Worm (Caenorhabditis elegans) whole organism, L2 larva: ENCODE results near the gene W09G10.9.
"Not testable (repeated sequence)": the region's sequence is repeated elsewhere in the genome, so short reads cannot be mapped to it uniquely, and the experiment has no call there.

Experiments used
- C34F6.9 ChIP-seq: fragments of 150-350 bp; optimal IDR thresholded peaks from 2 replicates; lab custom pipeline; 2014; ENCODE audit warnings: missing biosample characterization, missing genetic modification characterization
- F13H6.1 ChIP-seq: sonication (generic microtip); optimal IDR thresholded peaks from 2 replicates; lab custom pipeline; 2016; ENCODE audit warnings: missing genetic modification characterization, missing compliant biosample characterization
- Y55F3AM.14 ChIP-seq: fragments of 200-800 bp; sonication (Bioruptor generic); optimal IDR thresholded peaks from 2 replicates; lab custom pipeline; 2018; ENCODE audit warnings: mild to moderate bottlenecking, missing genetic modification characterization, missing compliant biosample characterization
- ZK546.5 ChIP-seq: sonication (generic microtip); optimal IDR thresholded peaks from 2 replicates; lab custom pipeline; 2017; ENCODE audit warnings: missing biosample characterization, missing genetic modification characterization
- aly-2 ChIP-seq: fragments of 150-350 bp; optimal IDR thresholded peaks from 2 replicates; lab custom pipeline; 2014; ENCODE audit warnings: missing biosample characterization, missing genetic modification characterization
- ama-1 ChIP-seq: fragments of 150-350 bp; optimal IDR thresholded peaks from 2 replicates; lab custom pipeline; 2018; ENCODE audit warnings: inconsistent platforms
- blmp-1 ChIP-seq: sonication (generic microtip); optimal IDR thresholded peaks from 2 replicates; lab custom pipeline; 2017; ENCODE audit warnings: missing genetic modification characterization, mild to moderate bottlenecking, missing compliant biosample characterization, antibody characterized with exemption, moderate library complexity; ENCODE audit not compliant: insufficient read depth
- ceh-82 ChIP-seq: fragments of 150-350 bp; optimal IDR thresholded peaks from 2 replicates; lab custom pipeline; 2014; ENCODE audit warnings: missing biosample characterization, missing genetic modification characterization
- crh-2 ChIP-seq: sonication (generic microtip); optimal IDR thresholded peaks from 2 replicates; lab custom pipeline; 2017; ENCODE audit warnings: missing biosample characterization, missing genetic modification characterization
- dmd-4 ChIP-seq: sonication (generic microtip); optimal IDR thresholded peaks from 2 replicates; lab custom pipeline; 2017; ENCODE audit warnings: missing biosample characterization, missing genetic modification characterization
- egl-27 ChIP-seq: sonication (generic microtip); optimal IDR thresholded peaks from 3 replicates; lab custom pipeline; 2017; ENCODE audit warnings: missing biosample characterization, missing genetic modification reagents, missing genetic modification characterization
- elt-1 ChIP-seq: fragments of 150-350 bp; optimal IDR thresholded peaks from 2 replicates; lab custom pipeline; 2014; ENCODE audit warnings: missing biosample characterization, missing genetic modification characterization
- fos-1 ChIP-seq: fragments of 150-350 bp; optimal IDR thresholded peaks from 2 replicates; lab custom pipeline; 2014; ENCODE audit warnings: missing biosample characterization, missing genetic modification characterization
- gmeb-1 ChIP-seq: fragments of 150-350 bp; optimal IDR thresholded peaks from 2 replicates; lab custom pipeline; 2014; ENCODE audit warnings: missing biosample characterization, missing genetic modification characterization
- lin-13 ChIP-seq: fragments of 150-350 bp; optimal IDR thresholded peaks from 2 replicates; lab custom pipeline; 2014; ENCODE audit warnings: missing biosample characterization, missing genetic modification reagents, missing genetic modification characterization
- lin-39 ChIP-seq: fragments of 150-350 bp; optimal IDR thresholded peaks from 2 replicates; lab custom pipeline; 2014; ENCODE audit warnings: missing biosample characterization, missing genetic modification reagents, missing genetic modification characterization
- lsy-2 ChIP-seq, 2 experiments: fragments of 150-350 bp in 1 of 2; sonication (generic microtip) in 1 of 2; optimal IDR thresholded peaks; 2 replicates each; lab custom pipeline; 2014 to 2017; ENCODE audit warnings: missing biosample characterization in 2 of 2, missing genetic modification characterization in 2 of 2
- mab-5 ChIP-seq: fragments of 150-350 bp; optimal IDR thresholded peaks from 2 replicates; lab custom pipeline; 2014; ENCODE audit warnings: missing biosample characterization, missing genetic modification characterization
- mdl-1 ChIP-seq, 2 experiments: fragments of 150-350 bp in 1 of 2; sonication (generic microtip) in 1 of 2; optimal IDR thresholded peaks; 2 replicates each; lab custom pipeline; 2017; ENCODE audit warnings: missing biosample characterization in 2 of 2, missing genetic modification characterization in 2 of 2
- nhr-10 ChIP-seq: sonication (generic microtip); optimal IDR thresholded peaks from 2 replicates; lab custom pipeline; 2017; ENCODE audit warnings: missing biosample characterization, missing genetic modification characterization
- nhr-11 ChIP-seq: fragments of 150-350 bp; optimal IDR thresholded peaks from 2 replicates; lab custom pipeline; 2014; ENCODE audit warnings: missing biosample characterization, missing genetic modification characterization
- nhr-21 ChIP-seq: fragments of 150-350 bp; optimal IDR thresholded peaks from 2 replicates; lab custom pipeline; 2014; ENCODE audit warnings: missing biosample characterization, missing genetic modification characterization
- nhr-23 ChIP-seq: fragments of 150-350 bp; optimal IDR thresholded peaks from 2 replicates; lab custom pipeline; 2014; ENCODE audit warnings: missing biosample characterization, missing genetic modification reagents, missing genetic modification characterization
- nhr-237 ChIP-seq: fragments of 150-350 bp; optimal IDR thresholded peaks from 2 replicates; lab custom pipeline; 2014; ENCODE audit warnings: missing biosample characterization, missing genetic modification characterization
- nhr-25 ChIP-seq: fragments of 150-350 bp; sonication (generic microtip); optimal IDR thresholded peaks from 3 replicates; lab custom pipeline; 2014; ENCODE audit warnings: missing biosample characterization, missing genetic modification characterization
- nhr-6 ChIP-seq: fragments of 150-350 bp; optimal IDR thresholded peaks from 2 replicates; lab custom pipeline; 2014; ENCODE audit warnings: missing biosample characterization, missing genetic modification characterization
- peb-1 ChIP-seq: fragments of 150-350 bp; optimal IDR thresholded peaks from 2 replicates; lab custom pipeline; 2014; ENCODE audit warnings: missing biosample characterization, missing genetic modification characterization
- sem-4 ChIP-seq: fragments of 150-350 bp; optimal IDR thresholded peaks from 2 replicates; lab custom pipeline; 2014; ENCODE audit warnings: missing biosample characterization, missing genetic modification reagents, missing genetic modification characterization
- sma-3 ChIP-seq: sonication (generic microtip); optimal IDR thresholded peaks from 2 replicates; lab custom pipeline; 2016; ENCODE audit warnings: missing genetic modification reagents, missing genetic modification characterization, missing compliant biosample characterization
- sma-9 ChIP-seq, 2 experiments: fragments of 150-350 bp in 1 of 2; sonication (generic microtip) in 1 of 2; optimal IDR thresholded peaks; 2 replicates each; lab custom pipeline; 2014 to 2016; ENCODE audit warnings: missing genetic modification characterization in 2 of 2, mild to moderate bottlenecking in 1 of 2, missing biosample characterization in 1 of 2, missing compliant biosample characterization in 1 of 2, missing genetic modification reagents in 1 of 2, moderate library complexity in 1 of 2
- snpc-4 ChIP-seq: fragments of 150-350 bp; optimal IDR thresholded peaks from 2 replicates; lab custom pipeline; 2014; ENCODE audit warnings: missing biosample characterization, missing genetic modification characterization
- unc-55 ChIP-seq: fragments of 150-350 bp; sonication (generic microtip); optimal IDR thresholded peaks from 3 replicates; lab custom pipeline; 2014; ENCODE audit warnings: missing biosample characterization, missing genetic modification reagents, missing genetic modification characterization
- zag-1 ChIP-seq: fragments of 150-350 bp; optimal IDR thresholded peaks from 2 replicates; lab custom pipeline; 2014; ENCODE audit warnings: missing biosample characterization, missing genetic modification characterization
- ztf-1 ChIP-seq: fragments of 200-800 bp; sonication (Bioruptor generic); conservative IDR thresholded peaks from 2 replicates; pipeline ENCODE4 v1.3.6; 2022; ENCODE audit warnings: missing genetic modification characterization, missing compliant biosample characterization
- ztf-11 ChIP-seq: sonication (generic microtip); optimal IDR thresholded peaks from 2 replicates; lab custom pipeline; 2017; ENCODE audit warnings: missing biosample characterization, missing genetic modification characterization

Gene W09G10.9

DNA sequence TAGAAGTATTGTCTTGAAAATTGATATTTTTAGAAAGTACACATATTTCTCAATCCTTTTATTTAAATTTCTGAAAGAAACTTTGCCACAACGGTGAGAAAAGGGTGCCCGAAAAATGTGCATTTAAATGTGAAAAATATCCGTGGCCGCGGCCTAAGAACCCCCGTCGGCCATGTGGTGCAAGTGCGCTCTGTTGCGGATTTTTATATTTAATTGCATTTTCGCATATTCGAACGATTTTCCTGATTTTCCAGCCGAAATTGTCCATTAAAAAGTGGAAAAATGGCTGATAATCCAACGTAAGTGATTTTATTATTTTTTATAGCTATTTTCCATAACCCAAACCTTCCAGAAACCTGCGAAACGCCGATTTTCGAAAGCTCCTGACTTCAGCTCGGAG lies 39.4 kb upstream of the W09G10.9 start, which contains the start of gene smu-2:
TSS of gene smu-2 (plus strand) at position 178 of the 400 bp plus-strand sequence.
- no peak for TF ChIP-seq nhr-10 (tag; lab: Kevin White, UChicago)
- no peak for TF ChIP-seq zag-1 (tag; lab: Kevin White, UChicago)
- TF ChIP-seq ceh-82 (tag; lab: Kevin White, UChicago) = no peak
- no peak for TF ChIP-seq ama-1 (lab: Kevin White, UChicago)
- TF ChIP-seq lin-13 = peak; percentile 74
- peak in 1 of 2 experiments; percentile 37 for TF ChIP-seq lsy-2 (tag; optimal IDR thresholded peaks at IDR 0.05; lab: Kevin White, UChicago)
- TF ChIP-seq crh-2 (tag; lab: Kevin White, UChicago) = no peak
- TF ChIP-seq nhr-11 (tag; lab: Kevin White, UChicago) = no peak
- peak; percentile 27 for TF ChIP-seq mab-5 (tag; lab: Kevin White, UChicago)
- TF ChIP-seq F13H6.1 (tag; lab: Kevin White, UChicago) = peak; percentile 41
- TF ChIP-seq sma-3 (GFP tag; lab: Kevin White, UChicago) = peak; percentile 53
- peak; percentile 67 for TF ChIP-seq C34F6.9 (tag; lab: Kevin White, UChicago)
- TF ChIP-seq unc-55 (GFP tag; lab: Kevin White, UChicago) = peak; percentile 79
- no peak for TF ChIP-seq nhr-237
- TF ChIP-seq aly-2 (tag; lab: Kevin White, UChicago) = no peak

DNA sequence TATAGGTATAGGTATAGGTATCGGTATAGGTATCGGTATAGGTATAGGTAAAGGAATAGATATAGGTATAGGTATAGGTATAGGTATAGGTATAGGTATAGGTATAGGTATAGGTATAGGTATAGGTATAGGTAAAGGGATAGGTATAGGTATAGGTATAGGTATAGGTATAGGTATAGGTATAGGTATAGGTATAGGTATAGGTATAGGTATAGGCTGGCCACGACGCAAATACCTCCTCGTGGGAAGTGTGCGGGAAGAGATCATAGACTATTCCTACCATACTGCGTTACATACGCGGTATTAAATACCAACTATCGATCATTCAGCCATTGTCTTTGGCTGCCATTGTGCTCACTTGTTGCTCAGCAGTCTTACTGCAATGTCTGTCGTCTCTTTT lies 30.8 kb upstream of the W09G10.9 start, which contains the start of gene fbxb-112:
TSS of gene fbxb-112 (plus strand) at position 301 of the 400 bp plus-strand sequence.
- TF ChIP-seq snpc-4; nhr-6 (tag; lab: Kevin White, UChicago); nhr-11 (tag; lab: Kevin White, UChicago): not testable (repeated sequence)

DNA sequence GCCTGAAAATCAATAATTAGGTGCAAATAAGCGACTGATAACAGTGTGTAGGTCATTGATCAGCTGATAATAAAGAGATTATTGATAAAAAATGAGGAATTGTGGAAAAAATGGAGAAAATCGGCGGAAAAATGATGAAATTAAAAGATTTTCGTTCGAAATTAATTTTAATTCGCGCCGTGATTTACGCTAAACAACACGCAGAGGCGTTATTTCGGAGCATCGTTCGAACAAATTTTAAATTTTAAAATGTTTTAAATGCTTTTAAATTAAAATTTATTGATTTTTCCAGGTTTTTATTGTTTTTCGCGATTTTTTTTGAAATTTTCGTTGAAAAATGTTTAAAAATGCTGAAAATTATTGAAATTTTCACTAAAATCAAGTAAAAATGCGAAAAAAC lies 22.2 kb upstream of the W09G10.9 start, which contains the start of gene Y49F6B.9:
TSS of gene Y49F6B.9 (minus strand) at position 2 of the 400 bp plus-strand sequence.
- no peak for TF ChIP-seq sem-4 (tag; lab: Kevin White, UChicago)

DNA sequence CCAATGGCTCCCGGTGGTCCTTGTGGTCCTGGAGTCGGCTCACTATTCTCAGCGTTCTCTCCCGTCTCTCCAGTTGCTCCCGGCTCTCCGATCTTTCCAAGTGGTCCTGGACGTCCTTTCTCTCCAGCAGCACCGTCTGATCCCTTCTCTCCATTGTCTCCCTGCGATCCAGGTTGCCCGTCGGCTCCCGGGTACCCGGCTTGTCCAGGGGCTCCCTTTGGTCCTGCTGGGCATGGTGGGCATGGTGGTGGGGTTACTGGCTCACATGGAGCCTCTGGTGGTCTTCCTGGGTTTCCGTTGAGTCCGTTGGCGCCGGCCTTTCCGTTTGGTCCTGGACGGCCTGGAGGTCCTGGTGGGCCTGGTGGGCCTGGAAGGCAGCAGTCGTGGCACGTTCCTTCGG lies 21.2 kb upstream of the W09G10.9 start:
- TF ChIP-seq peb-1 (tag; lab: Kevin White, UChicago) (no peak), unc-55 (GFP tag; lab: Kevin White, UChicago) (no peak), nhr-25 (tag; lab: Kevin White, UChicago) (no peak), ztf-1 (GFP tag; lab: Robert Waterston, UW) (no peak), nhr-11 (tag; lab: Kevin White, UChicago) (no peak), blmp-1 (tag; lab: Kevin White, UChicago) (no peak), fos-1 (no peak), lin-39 (tag; lab: Kevin White, UChicago) (no peak), dmd-4 (no peak), nhr-21 (tag; lab: Kevin White, UChicago) (no peak), ama-1 (lab: Kevin White, UChicago) (no peak), crh-2 (tag; lab: Kevin White, UChicago) (no peak), ZK546.5 (no peak), nhr-23 (tag; lab: Kevin White, UChicago) (no peak), Y55F3AM.14 (GFP tag; lab: Kevin White, UChicago) (no peak)

DNA sequence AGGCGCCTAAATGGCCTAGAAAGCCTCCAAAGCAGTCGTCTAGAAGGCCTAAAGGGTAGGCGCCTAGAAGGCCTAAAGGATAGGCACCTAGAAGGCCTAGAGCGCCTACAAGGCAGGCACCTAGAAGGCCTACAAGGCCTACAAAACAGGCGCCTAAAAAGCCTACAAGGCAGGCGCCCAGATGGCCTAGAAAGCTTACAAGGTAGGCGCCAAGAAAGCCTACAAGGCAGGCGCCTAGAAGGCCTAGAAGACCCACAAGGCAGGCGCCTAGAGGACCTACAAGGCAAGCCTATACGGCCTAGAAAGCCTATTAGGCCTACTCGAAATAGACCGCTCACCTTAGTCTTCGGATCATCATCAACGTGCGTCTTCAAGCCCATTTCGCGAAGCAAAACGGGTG lies 19.6 kb upstream of the W09G10.9 start:
- TF ChIP-seq nhr-21 (tag; lab: Kevin White, UChicago) = no peak
- no peak for TF ChIP-seq lin-39 (tag; lab: Kevin White, UChicago)
- no peak for TF ChIP-seq mdl-1 (tag; optimal IDR thresholded peaks at IDR 0.05; lab: Kevin White, UChicago)
- TF ChIP-seq nhr-10 (tag; lab: Kevin White, UChicago) = no peak
- no peak for TF ChIP-seq unc-55 (GFP tag; lab: Kevin White, UChicago)
- TF ChIP-seq F13H6.1 (tag; lab: Kevin White, UChicago) = no peak
- no peak for TF ChIP-seq ama-1 (lab: Kevin White, UChicago)
- no peak for TF ChIP-seq elt-1
- TF ChIP-seq gmeb-1 (tag; lab: Kevin White, UChicago) = no peak
- no peak for TF ChIP-seq sma-9 (GFP tag; optimal IDR thresholded peaks at IDR 0.05; lab: Kevin White, UChicago)
- no peak for TF ChIP-seq sma-9 (tag; optimal IDR thresholded peaks at IDR 0.05; lab: Kevin White, UChicago)
- TF ChIP-seq fos-1 = no peak
- no peak for TF ChIP-seq ztf-11 (tag; lab: Kevin White, UChicago)
- TF ChIP-seq dmd-4 = no peak
- TF ChIP-seq egl-27 (tag; lab: Kevin White, UChicago) = no peak
